Worm (Caenorhabditis elegans): ENCODE results near the gene alh-1.

The alh-1 gene

ce11 chrIII:5080700-5081572 lies 3.4 kb downstream of the alh-1 start (continued):
- TF ChIP-seq lin-38 (GFP tag; IDR thresholded peaks at IDR 0.05) (peak; percentile 90), nhr-42 (GFP tag; IDR thresholded peaks at IDR 0.05) (peak; percentile 93), set-16 (GFP tag; IDR thresholded peaks at IDR 0.05) (peak; percentile 42; the same call in 1 of the 2 replicates), ceh-20 (GFP tag; IDR thresholded peaks at IDR 0.05) (peak; percentile 79), arid-1 (GFP tag; conservative IDR thresholded peaks at IDR 0.05) (peak; percentile 95), ceh-44 (GFP tag; IDR thresholded peaks at IDR 0.05) (peak; percentile 81), T26A8.4 (GFP tag; IDR thresholded peaks at IDR 0.05) (peak; percentile 95), ceh-32 (tag; optimal IDR thresholded peaks at IDR 0.05; ENCODE audit: poor library complexity) (peak; percentile 60), zip-11 (GFP tag; IDR thresholded peaks at IDR 0.05) (0 out of 2 replicates have a peak, but pooled peaks have one; percentile 28), nhr-6 (tag; optimal IDR thresholded peaks at IDR 0.05) (peak; percentile 46), duxl-1 (tag; optimal IDR thresholded peaks at IDR 0.05; ENCODE audit: poor library complexity) (peak; percentile 87), nhr-237 (tag; optimal IDR thresholded peaks at IDR 0.05) (no peak), dve-1 (tag; optimal IDR thresholded peaks at IDR 0.05; ENCODE audit: insufficient read depth) (peak; percentile 84), unc-39 (tag; optimal IDR thresholded peaks at IDR 0.05) (no peak), ztf-11 (tag; optimal IDR thresholded peaks at IDR 0.05) (no peak), lir-3 (tag; optimal IDR thresholded peaks at IDR 0.05) (peak; percentile 82), snpc-1.2 (GFP tag; IDR thresholded peaks at IDR 0.05) (peak; percentile 86), ama-1 (optimal IDR thresholded peaks at IDR 0.05) (peak; percentile 41), snpc-4 (tag; optimal IDR thresholded peaks at IDR 0.05) (peak; percentile 96), nhr-10 (tag; optimal IDR thresholded peaks at IDR 0.05) (no peak), zip-2 (tag; optimal IDR thresholded peaks at IDR 0.05) (peak; percentile 30), tra-1 (GFP tag; IDR thresholded peaks at IDR 0.05) (peak; percentile 59), madf-5 (GFP tag; IDR thresholded peaks at IDR 0.05) (peak in 1 of 2 experiments; percentile 85; a peak in 2 of 4 replicates), nhr-41 (GFP tag; IDR thresholded peaks at IDR 0.05) (peak; percentile 61), Y5F2A.4 (GFP tag; optimal IDR thresholded peaks at IDR 0.05) (peak; percentile 84), lin-13 (GFP tag; optimal IDR thresholded peaks at IDR 0.05) (peak; percentile 60), unc-130 (GFP tag; optimal IDR thresholded peaks at IDR 0.05) (peak; percentile 46), ZK337.2 (GFP tag; IDR thresholded peaks at IDR 0.05) (peak; percentile 68), daf-16 (GFP tag; optimal IDR thresholded peaks at IDR 0.05) (peak; percentile 76 to 83), daf-16 (tag; optimal IDR thresholded peaks at IDR 0.05) (peak; percentile 56), aha-1 (tag) (peak; percentile 94), unc-62 (GFP tag; optimal IDR thresholded peaks at IDR 0.05 in 1 of 2) (peak in 1 of 2 experiments; percentile 57), unc-62 (tag; optimal IDR thresholded peaks at IDR 0.05) (no peak), madf-9 (GFP tag; conservative IDR thresholded peaks at IDR 0.05) (peak; percentile 84), zag-1 (tag; optimal IDR thresholded peaks at IDR 0.05) (no peak), nhr-102 (tag; optimal IDR thresholded peaks at IDR 0.05) (peak; percentile 94), daf-8 (GFP tag; IDR thresholded peaks at IDR 0.05) (peak; percentile 76; the same call in 1 of the 2 replicates), ces-1 (GFP tag; optimal IDR thresholded peaks at IDR 0.05) (no peak), nhr-11 (tag; optimal IDR thresholded peaks at IDR 0.05) (no peak), zfp-3 (GFP tag; conservative IDR thresholded peaks at IDR 0.05) (peak; percentile 86), ceh-62 (tag; optimal IDR thresholded peaks at IDR 0.05) (no peak), jun-1 (tag; optimal IDR thresholded peaks at IDR 0.05) (peak; percentile 38), D1046.2 (GFP tag; IDR thresholded peaks at IDR 0.05) (peak; percentile 92), spr-1 (tag; optimal IDR thresholded peaks at IDR 0.05) (peak; percentile 77), lim-7 (GFP tag; IDR thresholded peaks at IDR 0.05) (peak; percentile 83), rbr-2 (tag; optimal IDR thresholded peaks at IDR 0.05) (peak; percentile 90), F49E8.2 (tag; optimal IDR thresholded peaks at IDR 0.05; ENCODE audit: borderline replicate concordance) (peak; percentile 93), F26F4.8 (GFP tag; conservative IDR thresholded peaks at IDR 0.05) (peak; percentile 92), R02D3.7 (tag; optimal IDR thresholded peaks at IDR 0.05) (peak; percentile 18), ceh-28 (tag; optimal IDR thresholded peaks at IDR 0.05) (no peak), fkh-10 (GFP tag; optimal IDR thresholded peaks at IDR 0.05) (peak; percentile 70)
